Worm (Caenorhabditis elegans) whole organism, L3 larva: ENCODE measurements around the gene slc-25A21.

Source experiments
- R02D3.7 ChIP-seq: fragments of 150-350 bp; optimal IDR thresholded peaks from 2 replicates; lab custom pipeline; 2014; ENCODE audit warnings: missing biosample characterization, missing genetic modification characterization
- ZK546.5 ChIP-seq: sonication (generic microtip); optimal IDR thresholded peaks from 2 replicates; lab custom pipeline; 2017; ENCODE audit warnings: missing biosample characterization, missing genetic modification characterization
- aly-2 ChIP-seq: fragments of 150-350 bp; optimal IDR thresholded peaks from 2 replicates; lab custom pipeline; 2014; ENCODE audit warnings: missing biosample characterization, missing genetic modification characterization
- ama-1 ChIP-seq: fragments of 150-350 bp; optimal IDR thresholded peaks from 2 replicates; lab custom pipeline; 2018
- ceh-16 ChIP-seq: sonication (generic microtip); optimal IDR thresholded peaks from 2 replicates; lab custom pipeline; 2017; ENCODE audit warnings: missing biosample characterization, missing genetic modification characterization
- ceh-28 ChIP-seq: fragments of 150-350 bp; optimal IDR thresholded peaks from 2 replicates; lab custom pipeline; 2014; ENCODE audit warnings: missing biosample characterization, missing genetic modification reagents, missing genetic modification characterization
- ceh-82 ChIP-seq: fragments of 150-350 bp; optimal IDR thresholded peaks from 2 replicates; lab custom pipeline; 2014; ENCODE audit warnings: missing biosample characterization, missing genetic modification characterization
- ceh-9 ChIP-seq: sonication (generic microtip); optimal IDR thresholded peaks from 2 replicates; lab custom pipeline; 2018; ENCODE audit warnings: missing biosample characterization, missing genetic modification characterization
- daf-12 ChIP-seq: fragments of 150-350 bp; optimal IDR thresholded peaks from 2 replicates; lab custom pipeline; 2014; ENCODE audit warnings: missing biosample characterization, missing genetic modification reagents, missing genetic modification characterization
- egl-27 ChIP-seq: sonication (generic microtip); optimal IDR thresholded peaks from 4 replicates; lab custom pipeline; 2017; ENCODE audit warnings: missing biosample characterization, missing genetic modification reagents, missing genetic modification characterization
- egl-5 ChIP-seq: fragments of 150-350 bp; optimal IDR thresholded peaks from 2 replicates; lab custom pipeline; 2017; ENCODE audit warnings: missing biosample characterization, missing genetic modification reagents, missing genetic modification characterization, inconsistent platforms
- elt-1 ChIP-seq: fragments of 150-350 bp; optimal IDR thresholded peaks from 2 replicates; lab custom pipeline; 2014; ENCODE audit warnings: missing biosample characterization, missing genetic modification characterization
- elt-3 ChIP-seq, 3 experiments: fragments of 150-350 bp in 1 of 3; sonication (generic microtip) in 2 of 3; optimal IDR thresholded peaks; 2 replicates in 2 of 3; 4 replicates in 1 of 3; lab custom pipeline; 2014 to 2017; ENCODE audit warnings: missing biosample characterization in 3 of 3, missing genetic modification characterization in 3 of 3
- eor-1 ChIP-seq, 2 experiments: fragments of 150-350 bp; optimal IDR thresholded peaks; 2 replicates each; lab custom pipeline; 2014 to 2018; ENCODE audit warnings: missing biosample characterization in 2 of 2, missing genetic modification characterization in 2 of 2
- fkh-10 ChIP-seq: sonication (generic microtip); optimal IDR thresholded peaks from 2 replicates; lab custom pipeline; 2017; ENCODE audit warnings: missing biosample characterization, missing genetic modification reagents, missing genetic modification characterization
- fkh-2 ChIP-seq: fragments of 150-350 bp; optimal IDR thresholded peaks from 2 replicates; lab custom pipeline; 2014; ENCODE audit warnings: missing biosample characterization, missing genetic modification reagents, missing genetic modification characterization
- fos-1 ChIP-seq: fragments of 150-350 bp; optimal IDR thresholded peaks from 2 replicates; lab custom pipeline; 2014; ENCODE audit warnings: missing biosample characterization, missing genetic modification characterization
- hmg-11 ChIP-seq: sonication (generic microtip); optimal IDR thresholded peaks from 2 replicates; lab custom pipeline; 2016; ENCODE audit warnings: missing genetic modification characterization, missing compliant biosample characterization
- jun-1 ChIP-seq: fragments of 150-350 bp; optimal IDR thresholded peaks from 2 replicates; lab custom pipeline; 2014; ENCODE audit warnings: missing biosample characterization, missing genetic modification reagents, missing genetic modification characterization
- lin-15B ChIP-seq: fragments of 150-350 bp; optimal IDR thresholded peaks from 2 replicates; lab custom pipeline; 2014; ENCODE audit warnings: missing biosample characterization, missing genetic modification characterization
- lin-39 ChIP-seq: fragments of 150-350 bp; optimal IDR thresholded peaks from 2 replicates; lab custom pipeline; 2018; ENCODE audit warnings: missing biosample characterization, missing genetic modification reagents, missing genetic modification characterization
- lsy-12 ChIP-seq: sonication (generic microtip); optimal IDR thresholded peaks from 2 replicates; lab custom pipeline; 2016; ENCODE audit warnings: mild to moderate bottlenecking, missing genetic modification characterization, missing compliant biosample characterization
- mdl-1 ChIP-seq: fragments of 150-350 bp; optimal IDR thresholded peaks from 2 replicates; lab custom pipeline; 2014; ENCODE audit warnings: missing biosample characterization, missing genetic modification characterization
- mml-1 ChIP-seq: fragments of 150-350 bp; sonication (generic microtip); optimal IDR thresholded peaks from 3 replicates; lab custom pipeline; 2014; ENCODE audit warnings: missing biosample characterization, missing genetic modification characterization
- nfya-1 ChIP-seq: sonication (generic microtip); optimal IDR thresholded peaks from 2 replicates; lab custom pipeline; 2017; ENCODE audit warnings: missing genetic modification characterization, mild to moderate bottlenecking, missing compliant biosample characterization, antibody characterized with exemption, moderate library complexity; ENCODE audit not compliant: insufficient read depth
- nhr-11 ChIP-seq: fragments of 150-350 bp; optimal IDR thresholded peaks from 2 replicates; lab custom pipeline; 2014; ENCODE audit warnings: missing biosample characterization, missing genetic modification characterization
- nhr-12 ChIP-seq: fragments of 150-350 bp; optimal IDR thresholded peaks from 2 replicates; lab custom pipeline; 2014; ENCODE audit warnings: missing biosample characterization, missing genetic modification characterization
- nhr-23 ChIP-seq: fragments of 150-350 bp; optimal IDR thresholded peaks from 2 replicates; lab custom pipeline; 2014; ENCODE audit warnings: missing biosample characterization, missing genetic modification reagents, missing genetic modification characterization
- nhr-237 ChIP-seq: fragments of 150-350 bp; optimal IDR thresholded peaks from 2 replicates; lab custom pipeline; 2014; ENCODE audit warnings: missing biosample characterization, missing genetic modification characterization
- nhr-25 ChIP-seq: sonication (generic microtip); optimal IDR thresholded peaks from 2 replicates; lab custom pipeline; 2017; ENCODE audit warnings: missing biosample characterization, missing genetic modification characterization
- nhr-28 ChIP-seq: fragments of 150-350 bp; optimal IDR thresholded peaks from 2 replicates; lab custom pipeline; 2014; ENCODE audit warnings: missing biosample characterization, missing genetic modification characterization
- nhr-43 ChIP-seq: sonication (generic microtip); optimal IDR thresholded peaks from 2 replicates; lab custom pipeline; 2016; ENCODE audit warnings: mild to moderate bottlenecking, missing genetic modification characterization, missing compliant biosample characterization; ENCODE audit not compliant: poor library complexity, severe bottlenecking
- nhr-67 ChIP-seq: fragments of 150-350 bp; optimal IDR thresholded peaks from 2 replicates; lab custom pipeline; 2014; ENCODE audit warnings: missing biosample characterization, missing genetic modification characterization
- nhr-76 ChIP-seq: fragments of 150-350 bp; sonication (generic microtip); optimal IDR thresholded peaks from 5 replicates; lab custom pipeline; 2014; ENCODE audit warnings: missing biosample characterization, missing genetic modification characterization
- nhr-77 ChIP-seq: fragments of 150-350 bp; optimal IDR thresholded peaks from 2 replicates; lab custom pipeline; 2014; ENCODE audit warnings: missing biosample characterization, missing genetic modification characterization
- pha-4 ChIP-seq: fragments of 150-350 bp; optimal IDR thresholded peaks from 2 replicates; lab custom pipeline; 2014; ENCODE audit warnings: missing biosample characterization, missing genetic modification reagents, missing genetic modification characterization
- pqm-1 ChIP-seq: fragments of 150-350 bp; optimal IDR thresholded peaks from 2 replicates; lab custom pipeline; 2017; ENCODE audit warnings: missing biosample characterization, missing genetic modification characterization, inconsistent platforms
- sea-2 ChIP-seq: fragments of 150-350 bp; sonication (generic microtip); optimal IDR thresholded peaks from 4 replicates; lab custom pipeline; 2014; ENCODE audit warnings: missing biosample characterization, missing genetic modification reagents, missing genetic modification characterization
- skn-1 ChIP-seq: fragments of 150-350 bp; optimal IDR thresholded peaks from 2 replicates; lab custom pipeline; 2014; ENCODE audit warnings: missing biosample characterization, missing genetic modification characterization
- snpc-4 ChIP-seq: fragments of 150-350 bp; optimal IDR thresholded peaks from 2 replicates; lab custom pipeline; 2014; ENCODE audit warnings: missing biosample characterization, missing genetic modification characterization
- tbx-2 ChIP-seq: sonication (generic microtip); optimal IDR thresholded peaks from 2 replicates; lab custom pipeline; 2016; ENCODE audit warnings: mild to moderate bottlenecking, missing genetic modification characterization, missing compliant biosample characterization
- unc-39 ChIP-seq: sonication (generic microtip); optimal IDR thresholded peaks from 4 replicates; lab custom pipeline; 2017; ENCODE audit warnings: missing biosample characterization, missing genetic modification characterization
- unc-62 ChIP-seq: fragments of 150-350 bp; sonication (generic microtip); optimal IDR thresholded peaks from 4 replicates; lab custom pipeline; 2014; ENCODE audit warnings: missing biosample characterization, missing genetic modification reagents, missing genetic modification characterization
- zag-1 ChIP-seq: fragments of 150-350 bp; optimal IDR thresholded peaks from 2 replicates; lab custom pipeline; 2014; ENCODE audit warnings: missing biosample characterization, missing genetic modification characterization
- ztf-11 ChIP-seq: fragments of 150-350 bp; optimal IDR thresholded peaks from 2 replicates; lab custom pipeline; 2014; ENCODE audit warnings: missing biosample characterization, missing genetic modification characterization
- ztf-4 ChIP-seq: fragments of 150-350 bp; optimal IDR thresholded peaks from 2 replicates; lab custom pipeline; 2014; ENCODE audit warnings: missing biosample characterization, missing genetic modification characterization

slc-25A21 gene

DNA sequence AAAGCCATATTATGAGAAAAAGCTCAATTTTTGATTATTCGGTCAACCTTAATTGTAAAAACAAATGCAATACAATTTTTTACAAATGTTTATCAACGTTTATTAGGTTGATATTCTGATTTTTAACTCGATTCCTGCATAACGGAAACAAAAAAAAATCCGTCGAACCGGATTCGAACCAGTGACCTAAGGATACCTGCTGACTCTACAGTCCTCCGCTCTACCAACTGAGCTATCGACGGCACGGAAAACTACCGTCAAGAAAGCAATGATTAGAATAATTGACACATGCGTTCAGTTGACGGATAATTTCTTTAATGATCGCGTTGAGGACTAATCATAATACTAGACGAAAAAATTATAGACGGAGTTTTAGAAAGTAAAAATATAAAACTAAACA is 19.0 kb downstream of the slc-25A21 start:
- no peak for TF ChIP-seq nhr-43
- TF ChIP-seq lsy-12 (tag; lab: Kevin White, UChicago) = no peak
- no peak for TF ChIP-seq nhr-237
- no peak for TF ChIP-seq zag-1 (tag; lab: Kevin White, UChicago)
- TF ChIP-seq ceh-16 (tag; lab: Kevin White, UChicago) = no peak
- no peak for TF ChIP-seq nhr-11 (tag; lab: Kevin White, UChicago)
- TF ChIP-seq pha-4 (tag; lab: Kevin White, UChicago) = no peak
- TF ChIP-seq aly-2 (tag; lab: Kevin White, UChicago) = no peak
- TF ChIP-seq, all 47 proteins: peak for 0

- TF ChIP-seq lin-15B (tag; lab: Kevin White, UChicago) = no peak
- no peak for TF ChIP-seq ceh-82 (tag; lab: Kevin White, UChicago)
- TF ChIP-seq nhr-43 = no peak
- no peak for TF ChIP-seq ceh-16 (tag; lab: Kevin White, UChicago)
- TF ChIP-seq daf-12 (tag; lab: Kevin White, UChicago) = no peak
- TF ChIP-seq tbx-2 = no peak
- TF ChIP-seq ama-1 (lab: Kevin White, UChicago) = no peak
- TF ChIP-seq nhr-25 = no peak
- no peak for TF ChIP-seq egl-27 (tag; lab: Kevin White, UChicago)
- no peak for TF ChIP-seq ztf-4 (tag; lab: Kevin White, UChicago)
- no peak for TF ChIP-seq ceh-9 (tag; lab: Kevin White, UChicago)
- TF ChIP-seq nhr-67 (tag; lab: Kevin White, UChicago) = no peak
- no peak for TF ChIP-seq nhr-28 (tag; lab: Kevin White, UChicago)
- TF ChIP-seq pha-4 (tag; lab: Kevin White, UChicago) = no peak
- TF ChIP-seq nhr-76 (tag; lab: Kevin White, UChicago) = no peak
- no peak for TF ChIP-seq nhr-23 (tag; lab: Kevin White, UChicago)
- no peak for TF ChIP-seq nhr-12
- no peak for TF ChIP-seq R02D3.7 (tag; lab: Kevin White, UChicago)
- no peak for TF ChIP-seq lin-39 (tag; lab: Kevin White, UChicago)
- no peak for TF ChIP-seq mdl-1
Measured at ce11 chrX:16209122-16209521, 19.5 kb downstream of the slc-25A21 start.

ce11 chrX:16209660-16210059 is 20.0 kb downstream of the slc-25A21 start:
- TF ChIP-seq zag-1 (tag; lab: Kevin White, UChicago) = peak; percentile 12
- TF ChIP-seq nhr-43 = peak; percentile 89
- TF ChIP-seq eor-1 (tag; optimal IDR thresholded peaks at IDR 0.05; lab: Kevin White, UChicago) = peak in 1 of 2 experiments; percentile 49
- peak; percentile 65 for TF ChIP-seq lin-39 (tag; lab: Kevin White, UChicago)
- no peak for TF ChIP-seq ZK546.5 (tag; lab: Kevin White, UChicago)
- TF ChIP-seq daf-12 (tag; lab: Kevin White, UChicago) = no peak
- peak; percentile 17 for TF ChIP-seq ztf-11
- peak; percentile 56 for TF ChIP-seq nhr-67 (tag; lab: Kevin White, UChicago)
- TF ChIP-seq nhr-77 (tag; lab: Kevin White, UChicago) = peak; percentile 90
- peak; percentile 93 for TF ChIP-seq tbx-2
- no peak for TF ChIP-seq unc-39
- peak; percentile 79 for TF ChIP-seq nhr-23 (tag; lab: Kevin White, UChicago)
- TF ChIP-seq lin-15B (tag; lab: Kevin White, UChicago) = peak; percentile 3
- TF ChIP-seq fkh-2 (tag; lab: Kevin White, UChicago) = no peak
- peak; percentile 75 for TF ChIP-seq ceh-28
- TF ChIP-seq ama-1 (lab: Kevin White, UChicago) = no peak
- TF ChIP-seq nhr-12 = no peak
- peak; percentile 56 for TF ChIP-seq lsy-12 (tag; lab: Kevin White, UChicago)
- peak; percentile 3 for TF ChIP-seq mdl-1
- TF ChIP-seq nhr-25 = peak; percentile 66
- TF ChIP-seq snpc-4 = peak; percentile 87
- peak; percentile 54 for TF ChIP-seq ceh-16 (tag; lab: Kevin White, UChicago)
- TF ChIP-seq R02D3.7 (tag; lab: Kevin White, UChicago) = peak; percentile 54
- TF ChIP-seq skn-1 (tag; lab: Kevin White, UChicago) = peak; percentile 68
- TF ChIP-seq nhr-11 (tag; lab: Kevin White, UChicago) = peak; percentile 13
- TF ChIP-seq egl-27 (tag; lab: Kevin White, UChicago) = no peak
- TF ChIP-seq aly-2 (tag; lab: Kevin White, UChicago) = no peak
- TF ChIP-seq ztf-4 (tag; lab: Kevin White, UChicago) = peak; percentile 20
- no peak for TF ChIP-seq nhr-237
- no peak for TF ChIP-seq ceh-9 (tag; lab: Kevin White, UChicago)
- peak; percentile 34 for TF ChIP-seq elt-1 (tag; lab: Kevin White, UChicago)
- no peak for TF ChIP-seq pqm-1 (tag; lab: Kevin White, UChicago)
- TF ChIP-seq ceh-82 (tag; lab: Kevin White, UChicago) = peak; percentile 89
- TF ChIP-seq nhr-76 (tag; lab: Kevin White, UChicago) = peak; percentile 4
- peak; percentile 73 for TF ChIP-seq nfya-1 (tag; lab: Kevin White, UChicago)
- TF ChIP-seq egl-5 (tag; lab: Kevin White, UChicago) = peak; percentile 58
- TF ChIP-seq fkh-10 = peak; percentile 2
- TF ChIP-seq pha-4 (tag; lab: Kevin White, UChicago) = peak; percentile 67
- TF ChIP-seq hmg-11 = peak; percentile 93
- peak; percentile 4 for TF ChIP-seq unc-62
- TF ChIP-seq sea-2 = peak; percentile 19
- peak; percentile 52 for TF ChIP-seq fos-1
- peak in 1 of 3 experiments; percentile 86 for TF ChIP-seq elt-3 (tag; optimal IDR thresholded peaks at IDR 0.05; lab: Kevin White, UChicago)
- TF ChIP-seq mml-1 = peak; percentile 41
- TF ChIP-seq jun-1 (tag; lab: Kevin White, UChicago) = peak; percentile 87
